Fruit fly (Drosophila melanogaster) whole organism, pupa: Measurements from ENCODE around the gene CG18745.

Experiments
- CG10348 ChIP-seq: fragments of 200-800 bp; sonication (Bioruptor generic); IDR thresholded peaks from 2 replicates; pipeline ENCODE4 v1.3.6; 2022; ENCODE audit warnings: missing biosample characterization, missing genetic modification characterization
- CG12605 ChIP-seq: fragments of 200-800 bp; sonication (Bioruptor generic); IDR thresholded peaks from 2 replicates; pipeline ENCODE4 v1.3.6; 2022; ENCODE audit warnings: missing biosample characterization, missing genetic modification characterization
- CG13204 ChIP-seq: fragments of 200-800 bp; sonication (Bioruptor generic); optimal IDR thresholded peaks from 2 replicates; lab custom pipeline; 2018; ENCODE audit warnings: missing biosample characterization, mild to moderate bottlenecking, missing genetic modification characterization, moderate library complexity
- CG14655 ChIP-seq: fragments of 200-800 bp; sonication (Bioruptor generic); optimal IDR thresholded peaks from 3 replicates; lab custom pipeline; 2017; ENCODE audit warnings: mild to moderate bottlenecking, missing biosample characterization, missing genetic modification reagents, missing genetic modification characterization
- CG15710 ChIP-seq: fragments of 200-800 bp; sonication (Bioruptor generic); optimal IDR thresholded peaks from 2 replicates; lab custom pipeline; 2018; ENCODE audit warnings: missing biosample characterization, mild to moderate bottlenecking, missing genetic modification characterization, moderate library complexity
- CG17806 ChIP-seq: fragments of 200-800 bp; sonication (Bioruptor generic); optimal IDR thresholded peaks from 2 replicates; lab custom pipeline; 2018; ENCODE audit warnings: missing biosample characterization, mild to moderate bottlenecking, missing genetic modification characterization, moderate library complexity
- CG32121 ChIP-seq: fragments of 200-800 bp; sonication (Bioruptor generic); IDR thresholded peaks from 2 replicates; pipeline ENCODE4 v1.3.6; 2022; ENCODE audit warnings: missing biosample characterization, missing genetic modification characterization
- CG34367 ChIP-seq: fragments of 200-800 bp; sonication (Bioruptor generic); optimal IDR thresholded peaks from 2 replicates; lab custom pipeline; 2018; ENCODE audit warnings: missing biosample characterization, mild to moderate bottlenecking, missing genetic modification characterization
- CG4496 ChIP-seq: fragments of 200-800 bp; sonication (Bioruptor generic); IDR thresholded peaks from 3 replicates; pipeline ENCODE4 v1.3.6; 2022; ENCODE audit warnings: missing biosample characterization, missing genetic modification characterization
- CG8159 ChIP-seq: fragments of 200-800 bp; sonication (Bioruptor generic); optimal IDR thresholded peaks from 3 replicates; lab custom pipeline; 2018; ENCODE audit warnings: missing biosample characterization, mild to moderate bottlenecking, missing genetic modification characterization, moderate library complexity
- CG8301 ChIP-seq: fragments of 200-800 bp; sonication (Bioruptor generic); optimal IDR thresholded peaks from 2 replicates; lab custom pipeline; 2018; ENCODE audit warnings: missing biosample characterization, mild to moderate bottlenecking, missing genetic modification characterization
- CG9948 ChIP-seq: fragments of 200-800 bp; sonication (Bioruptor generic); optimal IDR thresholded peaks from 2 replicates; lab custom pipeline; 2018; ENCODE audit warnings: missing biosample characterization, mild to moderate bottlenecking, missing genetic modification characterization, moderate library complexity
- D1 ChIP-seq: fragments of 200-800 bp; sonication (Bioruptor generic); optimal IDR thresholded peaks from 2 replicates; lab custom pipeline; 2018; ENCODE audit warnings: missing biosample characterization, mild to moderate bottlenecking, missing genetic modification characterization, moderate library complexity
- EcR ChIP-seq: fragments of 200-800 bp; sonication (Bioruptor generic); optimal IDR thresholded peaks from 3 replicates; lab custom pipeline; 2019; ENCODE audit warnings: missing biosample characterization, missing genetic modification characterization, mild to moderate bottlenecking, moderate library complexity, missing genetic modification reagents
- Ets98B ChIP-seq: fragments of 200-800 bp; sonication (Bioruptor generic); IDR thresholded peaks from 2 replicates; pipeline ENCODE4 v1.3.6; 2022; ENCODE audit warnings: missing biosample characterization, missing genetic modification characterization
- Pif1A ChIP-seq: fragments of 200-800 bp; sonication (Bioruptor generic); optimal IDR thresholded peaks from 3 replicates; lab custom pipeline; 2016; ENCODE audit warnings: missing biosample characterization, missing genetic modification characterization
- Pif1B ChIP-seq: fragments of 200-800 bp; sonication (Bioruptor generic); optimal IDR thresholded peaks from 3 replicates; lab custom pipeline; 2016; ENCODE audit warnings: missing biosample characterization, missing genetic modification characterization
- Snoo ChIP-seq: fragments of 200-800 bp; sonication (Bioruptor generic); optimal IDR thresholded peaks from 3 replicates; lab custom pipeline; 2017; ENCODE audit warnings: missing biosample characterization, mild to moderate bottlenecking, missing genetic modification characterization, inconsistent platforms
- fd96Ca ChIP-seq: fragments of 200-800 bp; sonication (Bioruptor generic); IDR thresholded peaks from 3 replicates; pipeline ENCODE4 v1.3.6; 2022; ENCODE audit warnings: missing biosample characterization, missing genetic modification characterization
- gl ChIP-seq: fragments of 200-800 bp; sonication (Bioruptor generic); optimal IDR thresholded peaks from 2 replicates; lab custom pipeline; 2018; ENCODE audit warnings: missing biosample characterization, mild to moderate bottlenecking, missing genetic modification characterization
- rn ChIP-seq: fragments of 200-800 bp; sonication (Bioruptor generic); IDR thresholded peaks from 2 replicates; pipeline ENCODE4 v1.3.6; 2022; ENCODE audit warnings: missing biosample characterization, missing genetic modification characterization

Gene CG18745

DNA sequence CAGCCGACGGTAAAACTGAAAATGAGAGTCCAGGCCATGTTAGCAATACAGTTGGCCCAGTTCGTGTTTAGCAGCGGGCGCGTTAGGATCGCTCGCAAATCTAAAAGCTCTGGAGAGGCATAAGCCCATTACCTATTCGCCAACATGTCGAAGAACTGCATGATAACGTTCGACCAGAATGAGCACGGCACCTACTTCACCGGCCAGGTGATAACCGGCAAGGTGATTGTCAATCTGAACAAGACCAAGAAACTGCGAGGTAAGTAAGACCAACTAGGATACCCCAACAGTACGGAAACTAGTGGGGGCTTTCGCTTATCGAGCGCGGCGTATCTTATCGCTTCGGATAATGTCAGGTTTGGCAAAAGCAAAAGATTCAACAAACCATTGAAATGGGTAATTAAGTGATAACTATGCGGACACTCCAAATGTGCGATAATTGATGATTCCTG is 4.7 kb upstream of the CG18745 start, which contains the start of gene CG10086:
Gene CG10086 (plus strand): TSS at position 51 of the 452 bp plus-strand sequence.
- no peak for TF ChIP-seq CG8301 (tag; lab: Kevin White, UChicago)
- no peak for TF ChIP-seq CG10348 (GFP tag; lab: Robert Waterston, UW)
- TF ChIP-seq Snoo (tag; lab: Kevin White, UChicago) = no peak
- no peak for TF ChIP-seq Pif1A
- no peak for TF ChIP-seq EcR (GFP tag; lab: Kevin White, UChicago)
- TF ChIP-seq CG9948 (tag; lab: Kevin White, UChicago) = no peak
- no peak for TF ChIP-seq CG34367
- no peak for TF ChIP-seq CG32121 (GFP tag; lab: Robert Waterston, UW)
- TF ChIP-seq CG8159 = no peak
- no peak for TF ChIP-seq CG4496
- no peak for TF ChIP-seq gl (tag; lab: Kevin White, UChicago)
- TF ChIP-seq Ets98B (GFP tag; lab: Robert Waterston, UW) = no peak
- TF ChIP-seq rn (GFP tag; lab: Robert Waterston, UW) = no peak
- no peak for TF ChIP-seq CG17806 (tag; lab: Kevin White, UChicago)
- no peak for TF ChIP-seq CG15710 (tag; lab: Kevin White, UChicago)
- TF ChIP-seq fd96Ca = no peak
- no peak for TF ChIP-seq CG14655 (GFP tag; lab: Kevin White, UChicago)
- no peak for TF ChIP-seq CG13204 (GFP tag; lab: Kevin White, UChicago)
- TF ChIP-seq D1 (tag; lab: Kevin White, UChicago) = no peak
- TF ChIP-seq, all 21 proteins: peak for 0

DNA sequence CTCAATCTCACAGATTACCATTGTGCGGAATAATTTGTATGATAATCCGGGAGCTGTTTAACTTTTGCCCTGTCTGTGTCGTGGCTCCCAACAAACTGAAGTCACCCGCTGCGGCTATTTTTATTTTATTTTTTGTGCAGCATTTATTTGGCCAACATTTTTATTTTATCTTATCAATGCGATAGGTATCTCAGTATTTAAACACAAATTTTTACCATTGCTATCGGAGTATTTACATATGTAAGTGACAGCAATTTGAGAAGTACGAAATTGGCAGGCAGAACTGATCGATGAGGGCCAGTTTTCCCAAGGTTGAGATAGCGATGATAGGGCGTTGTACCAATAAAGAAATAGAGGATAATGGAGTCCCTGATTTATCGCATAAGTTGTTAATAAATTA is 4.2 kb upstream of the CG18745 start, which contains the start of gene CG18746:
Gene CG18746 (minus strand): TSS at position 101 of the 400 bp plus-strand sequence.
- no peak for TF ChIP-seq CG13204 (GFP tag; lab: Kevin White, UChicago)

DNA sequence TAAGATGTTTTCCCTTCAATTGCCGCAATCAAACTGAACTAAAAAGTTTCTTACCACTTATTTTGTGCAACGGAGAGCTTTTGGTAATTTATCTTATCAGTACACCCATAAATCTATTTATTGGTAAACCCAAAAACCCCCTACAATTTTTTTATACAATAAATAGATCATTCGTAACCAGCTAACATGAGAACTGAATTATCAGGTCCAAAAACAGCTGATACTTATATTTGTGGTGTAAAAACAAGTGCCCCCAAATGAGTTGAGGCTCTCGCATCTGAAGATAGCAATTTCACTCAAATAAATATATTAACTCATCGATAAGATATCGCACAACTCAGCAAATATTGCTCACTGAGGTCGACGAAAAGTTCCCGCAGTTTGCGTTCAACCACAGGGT is 2.0 kb upstream of the CG18745 start, which contains the start of gene CG18748:
Gene CG18748 (minus strand): TSS at position 25 of the 400 bp plus-strand sequence.
- no peak for TF ChIP-seq rn (GFP tag; lab: Robert Waterston, UW)
- no peak for TF ChIP-seq CG9948 (tag; lab: Kevin White, UChicago)
- no peak for TF ChIP-seq Pif1B (GFP tag; lab: Kevin White, UChicago)
- no peak for TF ChIP-seq CG17806 (tag; lab: Kevin White, UChicago)
- TF ChIP-seq CG13204 (GFP tag; lab: Kevin White, UChicago) = no peak
- TF ChIP-seq EcR (GFP tag; lab: Kevin White, UChicago) = no peak
- no peak for TF ChIP-seq CG32121 (GFP tag; lab: Robert Waterston, UW)
- no peak for TF ChIP-seq CG12605
- TF ChIP-seq CG14655 (GFP tag; lab: Kevin White, UChicago) = no peak
- TF ChIP-seq D1 (tag; lab: Kevin White, UChicago) = no peak

- TF ChIP-seq CG8159 = no peak
- no peak for TF ChIP-seq CG34367
These were observed 2.8 kb downstream of the CG18745 start, which contains the start of gene CG18747 for dm6 chr3R:7782933-7783686. Gene CG18747 (minus strand): TSS chr3R:7783446.

- no peak for TF ChIP-seq CG10348 (GFP tag; lab: Robert Waterston, UW)
- TF ChIP-seq CG14655 (GFP tag; lab: Kevin White, UChicago) = peak; percentile 48
- peak; percentile 0 for TF ChIP-seq D1 (tag; lab: Kevin White, UChicago)
- no peak for TF ChIP-seq CG12605
- TF ChIP-seq CG8159 = peak; percentile 6
- peak; percentile 34 for TF ChIP-seq CG34367
- no peak for TF ChIP-seq gl (tag; lab: Kevin White, UChicago)
- TF ChIP-seq rn (GFP tag; lab: Robert Waterston, UW) = no peak
- TF ChIP-seq Pif1B (GFP tag; lab: Kevin White, UChicago) = no peak
- peak; percentile 69; the same call in 1 of the 2 replicates for TF ChIP-seq Ets98B (GFP tag; lab: Robert Waterston, UW)
- TF ChIP-seq CG4496 = peak; percentile 79
These were observed 6.3 kb downstream of the CG18745 start for dm6 chr3R:7779620-7780019.

- TF ChIP-seq CG14655 (GFP tag; lab: Kevin White, UChicago) (no peak), Snoo (tag; lab: Kevin White, UChicago) (no peak), rn (GFP tag; lab: Robert Waterston, UW) (no peak), CG8159 (no peak)
These were observed 14.3 kb downstream of the CG18745 start, which contains the start of gene CG11286 for dm6 chr3R:7771656-7772055. Gene CG11286 (minus strand): TSS chr3R:7771756.

dm6 chr3R:7760970-7761558 is 24.9 kb downstream of the CG18745 start:
- TF ChIP-seq CG32121 (GFP tag; lab: Robert Waterston, UW) (no peak), CG13204 (GFP tag; lab: Kevin White, UChicago) (no peak), D1 (tag; lab: Kevin White, UChicago) (no peak), Pif1A (no peak), CG4496 (0 out of 3 replicates have a peak, but pooled peaks have one; percentile 29)
